Worm (Caenorhabditis elegans) whole organism, L4/young adult: ENCODE results near the gene Y48B6A.10.
A peak's percentile ranks its signal among the peaks of the same experiment; 100 is the strongest.

Experiments
- W03F9.2 ChIP-seq: fragments of 150-350 bp; optimal IDR thresholded peaks from 2 replicates; lab custom pipeline; 2014; ENCODE audit warnings: missing biosample characterization, missing genetic modification characterization
- dao-5 ChIP-seq: sonication (generic microtip); optimal IDR thresholded peaks from 2 replicates; lab custom pipeline; 2016; ENCODE audit warnings: missing genotype, missing genetic modification characterization, moderate library complexity, missing compliant biosample characterization
- him-1 ChIP-seq: sonication (generic microtip); optimal IDR thresholded peaks from 2 replicates; lab custom pipeline; 2016; ENCODE audit warnings: missing genotype, missing genetic modification reagents, missing genetic modification characterization, missing compliant biosample characterization

The Y48B6A.10 gene

DNA sequence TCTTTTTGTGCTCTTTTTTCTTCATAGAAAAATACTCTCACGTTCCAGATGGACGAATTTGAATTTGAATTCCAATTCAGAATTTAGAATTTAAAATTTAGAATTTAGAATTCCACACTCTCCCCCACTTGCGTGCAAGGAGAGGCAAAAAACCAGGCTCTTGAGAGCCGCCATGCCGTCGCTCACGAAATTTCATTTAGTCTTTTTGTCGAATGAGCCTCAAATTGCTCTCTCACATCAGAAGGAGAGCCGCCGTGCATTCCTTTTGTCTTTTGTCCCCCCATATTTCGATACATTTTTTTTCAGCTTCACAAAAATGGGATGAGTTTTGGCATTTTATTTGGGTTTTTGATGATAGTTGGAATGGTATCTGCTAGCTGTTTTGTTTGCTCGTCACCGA is 3.1 kb upstream of the Y48B6A.10 start, which contains the start of gene hot-7:
hot-7 (plus strand) TSS at position 301 of the 400 bp plus-strand sequence.
- TF ChIP-seq W03F9.2: no peak
- TF ChIP-seq dao-5 (tag; lab: Kevin White, UChicago): no peak
- TF ChIP-seq him-1: no peak

DNA sequence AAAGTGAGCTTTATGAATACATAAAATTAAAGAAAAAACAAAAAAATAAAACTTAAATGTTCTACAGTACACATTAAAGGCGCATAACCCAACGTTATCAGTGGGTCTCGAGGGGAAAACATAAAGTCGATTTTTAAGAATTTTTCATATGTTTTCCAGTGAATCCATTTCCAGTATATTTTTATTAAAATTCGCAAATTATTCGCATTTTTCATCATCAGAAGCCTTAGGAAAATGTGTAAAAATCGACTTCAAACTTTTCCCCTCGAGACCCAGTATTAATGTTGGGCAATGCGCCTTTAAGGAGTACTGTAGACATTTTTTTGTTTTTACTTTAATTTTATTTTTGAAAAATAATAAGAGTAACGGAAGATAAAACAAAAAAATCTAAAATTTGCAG is 3.9 kb downstream of the Y48B6A.10 start:
- TF ChIP-seq dao-5 (tag; lab: Kevin White, UChicago) (no peak), W03F9.2 (no peak)

DNA sequence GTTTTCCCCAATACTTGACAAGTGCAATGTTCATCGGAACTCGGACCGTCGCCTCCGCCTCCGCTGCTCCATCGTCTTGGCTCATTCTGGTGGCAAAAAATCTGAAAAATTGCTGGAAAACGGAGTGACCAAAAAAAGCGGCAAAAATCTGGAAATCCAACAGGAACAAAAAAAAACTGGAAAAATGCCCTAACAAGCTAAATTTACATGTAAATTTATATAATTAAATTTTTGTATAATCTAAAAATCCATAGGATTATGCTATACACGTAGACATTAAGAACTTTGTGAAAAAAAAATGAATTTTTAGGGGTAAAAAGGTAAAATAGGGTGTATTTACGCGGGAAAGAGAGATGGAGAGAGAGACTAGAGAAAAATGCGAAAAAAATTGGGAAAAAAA is 12.0 kb downstream of the Y48B6A.10 start, which contains the start of gene Y48B6A.13:
Y48B6A.13 (minus strand) TSS at position 101 of the 400 bp plus-strand sequence.
- TF ChIP-seq dao-5 (tag; lab: Kevin White, UChicago): no peak
- no peak for TF ChIP-seq him-1
- no peak for TF ChIP-seq W03F9.2

ce11 chrII:14230075-14230474 is 15.9 kb downstream of the Y48B6A.10 start:
- TF ChIP-seq W03F9.2: no peak
- TF ChIP-seq dao-5 (tag; lab: Kevin White, UChicago): no peak
- TF ChIP-seq him-1: no peak

- TF ChIP-seq him-1 (no peak), W03F9.2 (no peak), dao-5 (tag; lab: Kevin White, UChicago) (no peak)
Measured at ce11 chrII:14230938-14231337, 16.7 kb downstream of the Y48B6A.10 start.

DNA sequence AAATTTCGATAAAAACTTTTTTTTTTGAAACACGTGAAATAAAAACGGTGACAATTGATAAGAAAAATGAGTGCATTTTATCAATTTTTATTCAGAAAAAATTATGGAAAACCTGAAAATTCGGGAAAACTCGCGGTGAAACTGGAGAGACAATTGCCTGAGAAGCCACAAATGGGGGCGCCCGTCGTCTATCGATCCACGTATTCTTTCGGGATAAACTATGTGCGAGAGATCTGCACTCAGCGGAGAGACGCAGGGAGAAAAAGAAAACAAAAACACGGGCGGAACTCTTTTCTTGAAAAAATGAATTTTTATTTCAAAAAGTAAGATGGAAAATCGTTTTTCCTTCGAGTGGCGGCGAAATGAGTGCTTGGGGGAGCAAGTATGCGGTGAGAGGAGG is 19.7 kb downstream of the Y48B6A.10 start, which contains the start of gene men-1:
men-1 (minus strand) TSS at position 242 of the 400 bp plus-strand sequence.
- no peak for TF ChIP-seq him-1
- TF ChIP-seq W03F9.2: no peak
- TF ChIP-seq dao-5 (tag; lab: Kevin White, UChicago): no peak

ce11 chrII:14234375-14235102 is 20.3 kb downstream of the Y48B6A.10 start:
- no peak for TF ChIP-seq dao-5 (tag; lab: Kevin White, UChicago)
- TF ChIP-seq W03F9.2: no peak
- TF ChIP-seq him-1: no peak

DNA sequence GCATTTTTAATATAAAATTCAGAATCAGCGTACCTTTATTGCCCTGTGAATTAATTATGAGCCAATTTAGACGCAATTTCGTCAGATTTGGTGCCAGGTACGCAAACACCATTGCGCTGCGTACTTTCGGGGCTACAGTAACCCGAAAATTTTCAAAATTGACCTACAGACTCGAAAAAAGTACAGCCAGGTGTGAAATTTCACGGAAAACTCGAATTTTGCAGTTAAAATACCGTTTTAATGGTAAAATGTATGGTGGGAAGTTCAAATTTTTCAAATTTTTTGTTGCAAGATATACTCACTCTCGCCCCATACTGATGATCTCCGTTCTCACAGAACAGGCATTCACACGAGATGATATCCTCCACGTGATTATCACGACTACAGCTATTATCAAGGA is 22.4 kb downstream of the Y48B6A.10 start:
- no peak for TF ChIP-seq dao-5 (tag; lab: Kevin White, UChicago)
- TF ChIP-seq W03F9.2: no peak
- TF ChIP-seq him-1: no peak

DNA sequence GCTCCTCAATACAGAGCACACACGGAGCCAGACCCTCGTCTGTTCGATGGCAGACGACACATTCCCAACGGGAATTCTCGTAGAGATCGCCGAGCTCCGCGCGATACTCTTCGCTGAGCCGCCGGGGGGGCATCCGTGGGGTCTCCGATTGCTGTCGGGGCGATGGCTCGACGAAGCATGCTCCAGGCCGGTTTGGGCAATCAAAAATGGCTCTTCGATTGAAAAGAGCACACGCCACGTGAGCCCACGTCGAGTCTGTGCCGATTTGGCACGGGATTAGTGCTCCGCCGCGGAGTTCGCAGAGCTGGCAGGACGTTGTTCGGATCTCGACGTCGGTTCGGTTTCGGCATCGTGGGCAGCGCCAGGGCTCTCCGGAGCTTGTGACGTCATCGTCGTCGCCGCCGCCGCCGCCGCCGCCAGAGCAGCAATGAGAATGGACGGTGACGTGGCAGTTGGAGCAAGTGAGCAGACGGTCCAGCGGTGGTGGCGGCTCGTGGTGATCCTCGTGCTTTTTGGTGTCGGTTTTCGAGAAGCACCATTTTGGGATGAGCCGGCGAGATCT is 23.1 kb downstream of the Y48B6A.10 start:
- TF ChIP-seq W03F9.2 (no peak), dao-5 (tag; lab: Kevin White, UChicago) (no peak), him-1 (no peak)

- TF ChIP-seq dao-5 (tag; lab: Kevin White, UChicago) (no peak), him-1 (no peak), W03F9.2 (no peak)
Measured at ce11 chrII:14239924-14240323, 25.7 kb downstream of the Y48B6A.10 start.

DNA sequence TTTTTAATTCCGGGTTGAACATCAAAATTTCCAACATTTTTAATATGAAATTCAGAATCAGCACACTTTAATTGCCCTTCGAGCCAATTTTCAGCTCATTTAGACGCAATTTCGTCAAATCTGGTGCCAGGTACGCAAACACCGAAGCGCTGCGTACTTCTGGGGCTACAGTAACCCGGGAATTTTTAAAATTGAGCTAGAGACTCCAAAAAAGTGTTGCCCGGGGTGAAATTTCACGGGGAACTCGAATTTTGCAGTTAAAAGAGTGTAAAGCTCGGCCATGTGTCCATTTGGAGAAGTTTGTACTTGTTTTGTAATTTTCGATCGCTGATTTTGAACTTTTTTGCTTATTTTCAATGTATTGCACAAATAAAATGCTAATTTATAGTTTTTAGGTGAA is 28.1 kb downstream of the Y48B6A.10 start:
- TF ChIP-seq him-1 (no peak), W03F9.2 (no peak), dao-5 (tag; lab: Kevin White, UChicago) (no peak)

ce11 chrII:14243503-14243902 is 29.3 kb downstream of the Y48B6A.10 start, which contains the start of gene jmjd-2:
Gene jmjd-2 (minus strand): TSS chrII:14243603.
- no peak for TF ChIP-seq dao-5 (tag; lab: Kevin White, UChicago)

DNA sequence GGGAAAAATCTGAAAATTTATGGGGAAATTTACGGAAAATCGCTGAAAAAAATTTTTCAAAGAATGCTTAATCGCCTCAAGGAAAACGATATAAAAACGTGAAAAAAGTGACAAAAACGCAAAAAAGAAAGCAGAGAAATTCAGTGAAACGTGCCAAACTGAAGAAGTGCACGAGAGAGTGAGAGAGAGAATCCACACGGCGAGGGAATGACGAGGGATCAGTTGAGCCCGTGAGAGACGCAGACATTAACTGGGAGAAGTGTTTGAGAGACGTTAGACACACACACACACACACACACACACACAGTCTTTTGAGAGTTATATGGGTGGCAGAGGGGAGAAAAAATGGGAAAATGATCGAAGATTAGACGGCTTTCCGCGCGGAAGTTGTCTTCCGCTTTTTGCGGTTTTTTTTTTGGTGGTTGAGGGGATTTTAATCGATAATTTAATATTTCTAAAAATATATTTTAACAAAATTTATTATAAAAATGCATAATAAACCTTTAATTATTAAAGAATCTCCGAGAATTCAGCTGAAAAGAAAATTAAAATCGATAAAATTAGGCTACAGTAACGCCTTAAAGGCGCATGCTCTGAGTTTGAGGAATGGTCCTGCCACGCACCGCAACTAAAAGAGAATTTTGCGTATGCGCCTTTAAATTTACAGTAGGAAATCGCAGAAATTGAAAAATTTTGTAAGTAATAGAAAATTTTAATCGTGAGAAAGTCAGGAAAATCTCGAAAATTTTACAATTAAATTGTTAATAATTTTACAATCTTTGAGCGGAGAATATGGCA is 30.4 kb downstream of the Y48B6A.10 start:
- TF ChIP-seq him-1 (no peak), dao-5 (tag; lab: Kevin White, UChicago) (no peak), W03F9.2 (peak; percentile 37)

ce11 chrII:14247227-14247626 is 33.0 kb downstream of the Y48B6A.10 start:
- TF ChIP-seq W03F9.2: no peak
- TF ChIP-seq dao-5 (tag; lab: Kevin White, UChicago): no peak
- no peak for TF ChIP-seq him-1
